Fruit fly (Drosophila melanogaster): Measurements from ENCODE around the gene neo.

neo gene

DNA sequence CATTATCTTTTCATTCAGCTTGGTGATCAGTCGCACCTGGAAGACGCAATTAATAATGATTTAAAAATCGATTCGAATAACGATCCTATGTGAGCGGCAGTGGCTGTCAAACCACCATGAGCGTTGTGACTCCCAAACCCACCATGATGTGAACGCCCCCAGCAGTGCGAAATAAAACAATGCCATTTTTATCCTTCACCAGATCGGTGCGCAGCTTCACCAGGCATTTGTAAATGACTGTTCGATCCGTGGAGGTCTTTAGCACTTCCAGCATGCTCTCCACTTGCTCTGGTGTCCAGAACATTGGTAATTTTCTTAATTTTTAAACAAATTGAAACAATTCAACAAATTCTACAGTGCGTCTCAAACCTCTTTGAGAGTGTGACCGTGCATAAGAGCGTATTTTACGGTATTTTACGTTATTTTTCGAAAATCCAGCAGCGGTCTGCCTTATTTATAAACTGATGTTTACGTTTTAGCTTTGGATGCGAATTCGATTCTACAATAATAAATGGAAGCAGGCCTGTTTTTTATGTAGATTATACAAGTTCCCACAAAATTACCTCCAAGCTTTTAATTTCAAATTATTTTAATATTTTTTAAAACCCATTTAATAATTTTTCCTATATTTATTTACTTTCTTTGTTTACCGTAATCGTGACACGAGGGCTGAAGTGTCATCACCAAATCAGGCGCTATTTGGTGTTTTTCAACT is 19.8 kb upstream of the neo start, which contains the start of the genes Rnb and Drice (continued):
- TF ChIP-seq CG10462 (GFP tag; optimal IDR thresholded peaks at IDR 0.05) (peak; percentile 32), tin (GFP tag; optimal IDR thresholded peaks at IDR 0.05) (peak; percentile 38), CG12155 (GFP tag; optimal IDR thresholded peaks at IDR 0.05) (no peak), Myb (GFP tag; optimal IDR thresholded peaks at IDR 0.05) (peak; percentile 66), CG5245 (GFP tag; optimal IDR thresholded peaks at IDR 0.05) (peak; percentile 6), CG11398 (GFP tag; optimal IDR thresholded peaks at IDR 0.05) (no peak), ap (GFP tag; IDR thresholded peaks at IDR 0.05) (0 out of 2 replicates have a peak, but pooled peaks have one; percentile 13), CG10147 (GFP tag; optimal IDR thresholded peaks at IDR 0.05) (peak; percentile 54), sqz (GFP tag; optimal IDR thresholded peaks at IDR 0.05) (no peak), CG15269 (tag; optimal IDR thresholded peaks at IDR 0.05) (no peak), HLH3B (GFP tag; IDR thresholded peaks at IDR 0.05) (no peak), CG30020 (tag; optimal IDR thresholded peaks at IDR 0.05) (no peak), CG9932 (GFP tag; IDR thresholded peaks at IDR 0.05) (peak; percentile 72), bab2 (GFP tag; optimal IDR thresholded peaks at IDR 0.05) (peak; percentile 18), CG8359 (GFP tag; optimal IDR thresholded peaks at IDR 0.05; ENCODE audit: borderline replicate concordance) (peak; percentile 2), CG10979 (tag; optimal IDR thresholded peaks at IDR 0.05) (peak; percentile 78), Ptx1 (GFP tag; IDR thresholded peaks at IDR 0.05) (peak; percentile 55), kay (GFP tag; optimal IDR thresholded peaks at IDR 0.05) (peak; percentile 83), dmrt11E (tag; optimal IDR thresholded peaks at IDR 0.05) (peak; percentile 49), CG1024 (GFP tag; IDR thresholded peaks at IDR 0.05) (0 out of 2 replicates have a peak, but pooled peaks have one; percentile 24), CG15696 (tag; optimal IDR thresholded peaks at IDR 0.05) (peak; percentile 84), cwo (GFP tag; optimal IDR thresholded peaks at IDR 0.05) (no peak), CG33213 (GFP tag; optimal IDR thresholded peaks at IDR 0.05) (no peak), B-H2 (GFP tag; optimal IDR thresholded peaks at IDR 0.05) (no peak)

DNA sequence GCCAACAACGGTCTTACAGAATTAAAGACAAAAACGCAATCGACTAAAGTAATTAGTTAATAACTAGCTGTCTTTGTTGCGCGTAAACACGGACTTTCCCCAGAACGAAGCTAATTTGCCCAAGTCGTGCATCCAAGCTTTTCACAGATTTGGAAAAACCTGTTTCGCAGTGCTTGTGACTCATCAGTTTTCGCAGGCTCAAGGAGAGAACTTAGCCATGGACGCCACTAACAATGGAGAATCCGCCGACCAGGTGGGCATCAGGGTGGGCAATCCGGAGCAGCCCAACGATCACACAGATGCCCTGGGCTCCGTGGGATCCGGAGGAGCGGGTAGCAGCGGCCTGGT is 19.3 kb upstream of the neo start:
- TF ChIP-seq CG15269 (tag; optimal IDR thresholded peaks at IDR 0.05) (no peak), MESR4 (GFP tag; optimal IDR thresholded peaks at IDR 0.05) (peak; percentile 67), NfI (GFP tag; optimal IDR thresholded peaks at IDR 0.05) (no peak), CG16863 (GFP tag; optimal IDR thresholded peaks at IDR 0.05) (no peak), gce (GFP tag; IDR thresholded peaks at IDR 0.05) (no peak), Ets97D (GFP tag; optimal IDR thresholded peaks at IDR 0.05) (no peak), Neu2 (GFP tag; optimal IDR thresholded peaks at IDR 0.05; ENCODE audit: borderline replicate concordance) (no peak), fd3F (GFP tag; optimal IDR thresholded peaks at IDR 0.05) (no peak), hth (optimal IDR thresholded peaks at IDR 0.05) (no peak), gem (tag; optimal IDR thresholded peaks at IDR 0.05) (no peak), CG14710 (tag; optimal IDR thresholded peaks at IDR 0.05) (peak; percentile 20), CG7928 (GFP tag; optimal IDR thresholded peaks at IDR 0.05) (no peak), org-1 (GFP tag; optimal IDR thresholded peaks at IDR 0.05) (no peak), CG7745 (tag; optimal IDR thresholded peaks at IDR 0.05) (no peak), hkb (optimal IDR thresholded peaks at IDR 0.05) (no peak), hkb (GFP tag; IDR thresholded peaks at IDR 0.05) (no peak; the same call in 1 of the 2 replicates), Med (GFP tag) (peak; percentile 17), stwl (tag; optimal IDR thresholded peaks at IDR 0.05) (no peak), kay (GFP tag; optimal IDR thresholded peaks at IDR 0.05) (peak; percentile 13), CG1024 (GFP tag; IDR thresholded peaks at IDR 0.05) (no peak), ac (GFP tag; optimal IDR thresholded peaks at IDR 0.05) (no peak), grau (tag; optimal IDR thresholded peaks at IDR 0.05) (no peak), Nf-YA (GFP tag; IDR thresholded peaks at IDR 0.05) (no peak), Dbx (GFP tag; IDR thresholded peaks at IDR 0.05) (0 out of 3 replicates have a peak, but pooled peaks have one; percentile 4), gcm2 (GFP tag; optimal IDR thresholded peaks at IDR 0.05) (no peak), bbx (GFP tag; IDR thresholded peaks at IDR 0.05; ENCODE audit: partially characterized antibody) (no peak), E2f2 (GFP tag; IDR thresholded peaks at IDR 0.05) (0 out of 2 replicates have a peak, but pooled peaks have one; percentile 5), Pdp1 (GFP tag; optimal IDR thresholded peaks at IDR 0.05) (no peak), CG12659 (GFP tag; optimal IDR thresholded peaks at IDR 0.05) (no peak)

Measured in whole organism, embryonic.